Fruit fly (Drosophila melanogaster) whole organism, prepupa: ENCODE measurements around the gene tsl.

ENCODE experiments used
- Blimp-1 ChIP-seq: fragments of 200-800 bp; sonication (Bioruptor generic); optimal IDR thresholded peaks from 3 replicates; lab custom pipeline; 2017; ENCODE audit warnings: missing biosample characterization, missing genetic modification characterization, mild to moderate bottlenecking, moderate library complexity, missing genetic modification reagents
- CG11762 ChIP-seq: fragments of 200-800 bp; sonication (Bioruptor generic); optimal IDR thresholded peaks from 3 replicates; lab custom pipeline; 2016; ENCODE audit warnings: missing biosample characterization, missing genetic modification characterization; ENCODE audit not compliant: insufficient read depth
- CG11902 ChIP-seq: fragments of 200-800 bp; sonication (Bioruptor generic); optimal IDR thresholded peaks from 3 replicates; lab custom pipeline; 2016; ENCODE audit warnings: missing biosample characterization, missing genetic modification characterization
- CG15336 ChIP-seq: fragments of 200-800 bp; sonication (Bioruptor generic); IDR thresholded peaks from 2 replicates; pipeline ENCODE4 v1.3.6; 2022; ENCODE audit warnings: missing biosample characterization, missing genetic modification characterization
- CG16779 ChIP-seq: fragments of 200-800 bp; sonication (Bioruptor generic); optimal IDR thresholded peaks from 3 replicates; lab custom pipeline; 2017; ENCODE audit warnings: missing biosample characterization, mild to moderate bottlenecking, missing genetic modification characterization
- CG3032 ChIP-seq: fragments of 200-800 bp; optimal IDR thresholded peaks from 2 replicates; lab custom pipeline; 2019; ENCODE audit warnings: missing biosample characterization, mild to moderate bottlenecking, missing genetic modification characterization, moderate library complexity
- CG34406 ChIP-seq: fragments of 200-800 bp; sonication (Bioruptor generic); optimal IDR thresholded peaks from 3 replicates; lab custom pipeline; 2016; ENCODE audit warnings: missing biosample characterization, missing genetic modification characterization
- CG3919 ChIP-seq: fragments of 200-800 bp; sonication (Bioruptor generic); optimal IDR thresholded peaks from 3 replicates; lab custom pipeline; 2016; ENCODE audit warnings: missing biosample characterization, missing genetic modification characterization
- CG4318 ChIP-seq: fragments of 200-800 bp; sonication (Bioruptor generic); optimal IDR thresholded peaks from 3 replicates; lab custom pipeline; 2017; ENCODE audit warnings: missing biosample characterization, mild to moderate bottlenecking, missing genetic modification characterization
- CG6163 ChIP-seq: fragments of 200-800 bp; sonication (Bioruptor generic); IDR thresholded peaks from 3 replicates; pipeline ENCODE4 v1.3.6; 2022; ENCODE audit warnings: missing biosample characterization, missing genetic modification characterization
- CG6276 ChIP-seq: fragments of 200-800 bp; sonication (Bioruptor generic); optimal IDR thresholded peaks from 2 replicates; lab custom pipeline; 2017; ENCODE audit warnings: missing biosample characterization, mild to moderate bottlenecking, missing genetic modification characterization
- CG6792 ChIP-seq: fragments of 200-800 bp; sonication (Bioruptor generic); optimal IDR thresholded peaks from 3 replicates; lab custom pipeline; 2016; ENCODE audit warnings: missing biosample characterization, missing genetic modification characterization
- CG6808 ChIP-seq: fragments of 200-800 bp; sonication (Bioruptor generic); optimal IDR thresholded peaks from 3 replicates; lab custom pipeline; 2017; ENCODE audit warnings: missing biosample characterization, missing genetic modification characterization, mild to moderate bottlenecking, moderate library complexity, missing genetic modification reagents
- CG7368 ChIP-seq: fragments of 200-800 bp; sonication (Bioruptor generic); optimal IDR thresholded peaks from 3 replicates; lab custom pipeline; 2016; ENCODE audit warnings: missing biosample characterization, missing genetic modification characterization
- CG8119 ChIP-seq: fragments of 200-800 bp; sonication (Bioruptor generic); IDR thresholded peaks from 3 replicates; pipeline ENCODE4 v1.3.6; 2022; ENCODE audit warnings: missing biosample characterization, missing genetic modification characterization
- CG8632 ChIP-seq: fragments of 200-800 bp; sonication (Bioruptor generic); optimal IDR thresholded peaks from 3 replicates; lab custom pipeline; 2016; ENCODE audit warnings: missing biosample characterization, missing genetic modification characterization
- CG9139 ChIP-seq: fragments of 200-800 bp; sonication (Bioruptor generic); optimal IDR thresholded peaks from 3 replicates; lab custom pipeline; 2017; ENCODE audit warnings: missing biosample characterization, mild to moderate bottlenecking, missing genetic modification characterization
- Eip75B ChIP-seq: fragments of 200-800 bp; sonication (Bioruptor generic); optimal IDR thresholded peaks from 3 replicates; lab custom pipeline; 2016; ENCODE audit warnings: missing biosample characterization, missing genetic modification characterization
- Eip78C ChIP-seq: fragments of 200-800 bp; sonication (Bioruptor generic); peaks from one replicate; lab custom pipeline; 2016; ENCODE audit warnings: missing biosample characterization, missing genetic modification characterization
- Eip93F ChIP-seq: fragments of 200-800 bp; sonication (Bioruptor generic); optimal IDR thresholded peaks from 2 replicates; lab custom pipeline; 2016; ENCODE audit warnings: missing biosample characterization, mild to moderate bottlenecking, missing genetic modification characterization
- Ets96B ChIP-seq: fragments of 200-800 bp; optimal IDR thresholded peaks from 2 replicates; lab custom pipeline; 2019; ENCODE audit warnings: missing biosample characterization, mild to moderate bottlenecking, missing genetic modification characterization, moderate library complexity
- Hr38 ChIP-seq: sonication (Bioruptor generic); optimal IDR thresholded peaks from 2 replicates; lab custom pipeline; 2016; ENCODE audit warnings: missing biosample characterization, missing genetic modification characterization
- Hr4 ChIP-seq: fragments of 200-800 bp; sonication (Bioruptor generic); optimal IDR thresholded peaks from 3 replicates; lab custom pipeline; 2016; ENCODE audit warnings: missing biosample characterization, missing genetic modification characterization
- Lpt ChIP-seq: fragments of 200-800 bp; sonication (Bioruptor generic); optimal IDR thresholded peaks from 3 replicates; lab custom pipeline; 2016; ENCODE audit warnings: missing biosample characterization, missing genetic modification characterization
- Met ChIP-seq: fragments of 200-800 bp; sonication (Bioruptor generic); optimal IDR thresholded peaks from 3 replicates; lab custom pipeline; 2016; ENCODE audit warnings: missing biosample characterization, missing genetic modification characterization
- Sox102F ChIP-seq: fragments of 200-800 bp; sonication (Bioruptor generic); optimal IDR thresholded peaks from 2 replicates; lab custom pipeline; 2016; ENCODE audit warnings: missing biosample characterization, mild to moderate bottlenecking, missing genetic modification characterization
- Sox15 ChIP-seq: fragments of 200-800 bp; sonication (Bioruptor generic); optimal IDR thresholded peaks from 3 replicates; lab custom pipeline; 2016; ENCODE audit warnings: missing biosample characterization, missing genetic modification characterization
- achi ChIP-seq: fragments of 200-800 bp; sonication (Bioruptor generic); optimal IDR thresholded peaks from 3 replicates; lab custom pipeline; 2016; ENCODE audit warnings: missing biosample characterization, missing genetic modification characterization
- acj6 ChIP-seq: fragments of 200-800 bp; sonication (Bioruptor generic); optimal IDR thresholded peaks from 3 replicates; lab custom pipeline; 2016; ENCODE audit warnings: missing biosample characterization, missing genetic modification characterization
- cyc ChIP-seq: fragments of 200-800 bp; sonication (Bioruptor generic); optimal IDR thresholded peaks from 3 replicates; lab custom pipeline; 2016; ENCODE audit warnings: missing biosample characterization, missing genetic modification characterization
- dsx ChIP-seq: fragments of 200-800 bp; optimal IDR thresholded peaks from 3 replicates; lab custom pipeline; 2019; ENCODE audit warnings: missing biosample characterization, mild to moderate bottlenecking, missing genetic modification characterization, moderate library complexity; ENCODE audit not compliant: poor library complexity, severe bottlenecking
- eg ChIP-seq: fragments of 200-800 bp; sonication (Bioruptor generic); IDR thresholded peaks from 3 replicates; pipeline ENCODE4 v1.3.6; 2022; ENCODE audit warnings: missing biosample characterization, missing genetic modification characterization
- esn ChIP-seq: fragments of 200-800 bp; sonication (Bioruptor generic); optimal IDR thresholded peaks from 2 replicates; lab custom pipeline; 2016; ENCODE audit warnings: missing biosample characterization, mild to moderate bottlenecking, missing genetic modification characterization, moderate library complexity
- fd59A ChIP-seq: fragments of 200-800 bp; sonication (Bioruptor generic); optimal IDR thresholded peaks from 2 replicates; lab custom pipeline; 2017; ENCODE audit warnings: missing biosample characterization, mild to moderate bottlenecking, missing genetic modification characterization, missing genetic modification reagents
- net ChIP-seq: fragments of 200-800 bp; sonication (Bioruptor generic); optimal IDR thresholded peaks from 3 replicates; lab custom pipeline; 2016; ENCODE audit warnings: missing biosample characterization, missing genetic modification characterization
- salr ChIP-seq, 2 experiments: fragments of 200-800 bp; sonication (Bioruptor generic); optimal IDR thresholded peaks; 3 replicates each; lab custom pipeline; 2016 to 2018; ENCODE audit warnings: missing biosample characterization in 2 of 2, missing genetic modification characterization in 2 of 2, mild to moderate bottlenecking in 1 of 2
- spab ChIP-seq: fragments of 200-800 bp; sonication (Bioruptor generic); optimal IDR thresholded peaks from 2 replicates; lab custom pipeline; 2017; ENCODE audit warnings: missing biosample characterization, mild to moderate bottlenecking, missing genetic modification characterization, missing genetic modification reagents
- ss ChIP-seq, 2 experiments: fragments of 200-800 bp; sonication (Bioruptor generic); optimal IDR thresholded peaks; 2 replicates in 1 of 2; 3 replicates in 1 of 2; lab custom pipeline; 2017 to 2018; ENCODE audit warnings: mild to moderate bottlenecking in 2 of 2, missing biosample characterization in 2 of 2, missing genetic modification characterization in 2 of 2, moderate library complexity in 1 of 2
- svp ChIP-seq: fragments of 200-800 bp; sonication (Bioruptor generic); peaks from one replicate; lab custom pipeline; 2016; ENCODE audit warnings: missing biosample characterization, missing genetic modification characterization
- vri ChIP-seq: fragments of 200-800 bp; sonication (Bioruptor generic); optimal IDR thresholded peaks from 3 replicates; lab custom pipeline; 2016; ENCODE audit warnings: missing biosample characterization, mild to moderate bottlenecking, missing genetic modification characterization

Gene tsl

DNA sequence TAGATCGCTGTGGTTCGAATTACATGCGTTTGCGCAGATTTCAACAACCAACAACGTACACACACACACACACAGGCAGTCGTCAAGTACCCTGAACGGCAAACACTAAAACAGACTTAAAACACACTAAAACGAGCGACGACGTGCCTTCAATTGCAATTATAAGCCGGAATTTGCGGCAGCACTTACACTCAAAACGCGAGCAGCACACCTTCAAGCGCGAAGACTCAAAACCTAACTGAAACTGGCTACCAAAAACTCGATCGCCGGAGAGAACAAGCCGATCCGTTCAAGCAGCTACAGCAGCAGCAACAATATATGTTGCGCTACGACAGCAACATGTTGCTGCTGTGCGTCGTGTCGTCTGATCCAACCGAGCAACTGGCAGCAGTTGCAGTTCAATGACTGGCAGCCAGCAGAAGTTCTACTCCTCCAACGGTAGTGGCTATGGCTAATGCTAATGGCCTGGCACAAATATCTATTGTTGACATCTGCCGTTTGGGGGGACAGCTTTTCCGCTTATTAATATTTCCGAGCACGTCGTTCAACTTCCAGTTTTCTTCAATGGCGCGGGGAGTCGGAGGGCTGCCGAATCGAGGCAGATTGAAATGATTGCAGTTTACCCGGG lies at the start of gene tsl:
Gene tsl (minus strand): TSS at position 242 of the 628 bp plus-strand sequence.
- TF ChIP-seq CG6792 (no peak), Eip93F (GFP tag; lab: Kevin White, UChicago) (no peak), Eip78C (GFP tag; lab: Kevin White, UChicago) (peak; percentile 48), CG3919 (GFP tag; lab: Kevin White, UChicago) (peak; percentile 8), dsx (peak; percentile 45), Eip75B (GFP tag; lab: Kevin White, UChicago) (no peak), CG34406 (GFP tag; lab: Kevin White, UChicago) (no peak), CG11902 (GFP tag; lab: Kevin White, UChicago) (no peak), achi (GFP tag; lab: Kevin White, UChicago) (no peak), Blimp-1 (no peak), CG8632 (GFP tag; lab: Kevin White, UChicago) (no peak), Hr4 (GFP tag; lab: Kevin White, UChicago) (no peak), CG7368 (no peak), CG4318 (GFP tag; lab: Kevin White, UChicago) (no peak), Hr38 (no peak), CG8119 (GFP tag; lab: Robert Waterston, UW) (no peak), salr (GFP tag; optimal IDR thresholded peaks at IDR 0.05; lab: Kevin White, UChicago) (no peak), fd59A (GFP tag; lab: Kevin White, UChicago) (no peak), vri (GFP tag; lab: Kevin White, UChicago) (no peak), CG11762 (no peak), CG6808 (GFP tag; lab: Kevin White, UChicago) (no peak), net (GFP tag; lab: Kevin White, UChicago) (no peak), svp (peak; percentile 85), spab (GFP tag; lab: Kevin White, UChicago) (no peak), CG3032 (tag; lab: Kevin White, UChicago) (no peak), CG6276 (peak; percentile 49), CG15336 (GFP tag; lab: Robert Waterston, UW) (no peak), Ets96B (tag; lab: Kevin White, UChicago) (no peak), CG16779 (no peak), ss (GFP tag; optimal IDR thresholded peaks at IDR 0.05; lab: Kevin White, UChicago) (peak in 1 of 2 experiments; percentile 4), acj6 (GFP tag; lab: Kevin White, UChicago) (no peak), Met (no peak), cyc (GFP tag; lab: Kevin White, UChicago) (no peak), CG9139 (GFP tag; lab: Kevin White, UChicago) (no peak), Sox15 (GFP tag; lab: Kevin White, UChicago) (no peak), esn (GFP tag; lab: Kevin White, UChicago) (no peak), Sox102F (GFP tag; lab: Kevin White, UChicago) (no peak)
- TF ChIP-seq, all 60 proteins: peak for 6

DNA sequence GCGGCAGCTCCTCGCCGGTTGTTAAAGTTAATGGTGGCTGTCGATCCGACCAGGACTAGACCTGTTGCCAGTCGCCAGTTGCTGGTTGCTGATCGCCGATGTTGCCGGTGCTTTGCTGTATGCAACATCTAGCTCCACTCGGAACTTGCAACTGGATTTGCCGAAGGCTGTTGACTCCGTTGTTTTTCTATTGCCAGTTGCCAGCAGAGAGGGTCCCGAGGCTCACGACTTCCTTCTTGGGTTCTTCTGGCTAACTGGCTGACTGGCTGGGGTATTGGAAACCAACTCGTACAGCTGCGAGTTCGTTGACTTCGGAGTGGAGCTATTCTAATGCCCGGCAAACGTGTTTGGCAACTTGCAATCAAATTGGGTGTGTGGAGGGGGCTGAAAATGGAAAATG lies 48.7 kb upstream of the tsl start:
- TF ChIP-seq CG8119 (GFP tag; lab: Robert Waterston, UW) (no peak; the same call in 2 of the 3 replicates), CG6163 (0 out of 3 replicates have a peak, but pooled peaks have one; percentile 10), Lpt (peak; percentile 75), eg (GFP tag; lab: Robert Waterston, UW) (peak; percentile 6; the same call in 1 of the 3 replicates), Hr4 (GFP tag; lab: Kevin White, UChicago) (no peak), CG15336 (GFP tag; lab: Robert Waterston, UW) (peak; percentile 13; the same call in 1 of the 2 replicates)
- TF ChIP-seq, all 60 proteins: peak for 4
